Fruit fly (Drosophila melanogaster) whole organism, embryonic: ENCODE results near the gene CG5196.

ENCODE experiments used
- Antp ChIP-seq: fragments of 200-800 bp; sonication (Bioruptor generic); optimal IDR thresholded peaks from 3 replicates; lab custom pipeline; 2016; ENCODE audit warnings: missing biosample characterization, missing genetic modification characterization
- Awh ChIP-seq: fragments of 200-800 bp; sonication (Bioruptor generic); IDR thresholded peaks from 2 replicates; pipeline ENCODE4, ENCODE4 v1.3.6; 2022; ENCODE audit warnings: missing biosample characterization, missing genetic modification characterization
- Bteb2 ChIP-seq: fragments of 200-800 bp; sonication (Bioruptor generic); optimal IDR thresholded peaks from 2 replicates; lab custom pipeline; 2016; ENCODE audit warnings: missing biosample characterization, missing genetic modification characterization
- CG10209 ChIP-seq: fragments of 200-800 bp; sonication (Bioruptor generic); optimal IDR thresholded peaks from 3 replicates; lab custom pipeline; 2017; ENCODE audit warnings: missing biosample characterization, mild to moderate bottlenecking, missing genetic modification characterization, missing genetic modification reagents
- CG14710 ChIP-seq: fragments of 200-800 bp; sonication (Bioruptor generic); optimal IDR thresholded peaks from 3 replicates; lab custom pipeline; 2019; ENCODE audit warnings: missing biosample characterization, mild to moderate bottlenecking, missing genetic modification characterization, moderate library complexity
- CG15479 ChIP-seq: fragments of 200-800 bp; sonication (Bioruptor generic); optimal IDR thresholded peaks from 3 replicates; lab custom pipeline; 2019; ENCODE audit warnings: missing biosample characterization, mild to moderate bottlenecking, missing genetic modification characterization, moderate library complexity
- CG17568 ChIP-seq: fragments of 200-800 bp; sonication (Bioruptor generic); optimal IDR thresholded peaks from 2 replicates; lab custom pipeline; 2018; ENCODE audit warnings: missing biosample characterization, mild to moderate bottlenecking, missing genetic modification characterization, moderate library complexity
- CG18476 ChIP-seq: fragments of 200-800 bp; sonication (Bioruptor generic); optimal IDR thresholded peaks from 2 replicates; lab custom pipeline; 2016; ENCODE audit warnings: missing biosample characterization, mild to moderate bottlenecking, missing genetic modification characterization
- CG2875 ChIP-seq: fragments of 200-800 bp; sonication (Bioruptor generic); optimal IDR thresholded peaks from 2 replicates; lab custom pipeline; 2017; ENCODE audit warnings: missing biosample characterization, mild to moderate bottlenecking, missing genetic modification characterization, missing genetic modification reagents
- CG31441 ChIP-seq: fragments of 200-800 bp; sonication (Bioruptor generic); IDR thresholded peaks from 2 replicates; pipeline ENCODE4 v1.3.6; 2022; ENCODE audit warnings: missing biosample characterization, missing genetic modification characterization
- CG33557 ChIP-seq: fragments of 200-800 bp; sonication (Bioruptor generic); optimal IDR thresholded peaks from 2 replicates; lab custom pipeline; 2019; ENCODE audit warnings: missing biosample characterization, mild to moderate bottlenecking, missing genetic modification characterization, moderate library complexity
- CG5180 ChIP-seq: fragments of 200-800 bp; sonication (Bioruptor generic); optimal IDR thresholded peaks from 3 replicates; lab custom pipeline; 2017; ENCODE audit warnings: missing biosample characterization, missing genetic modification characterization, mild to moderate bottlenecking, moderate library complexity, missing genetic modification reagents
- CG7372 ChIP-seq: fragments of 200-800 bp; sonication (Bioruptor generic); IDR thresholded peaks from 2 replicates; pipeline ENCODE4 v1.3.6; 2022; ENCODE audit warnings: missing biosample characterization, missing genetic modification characterization
- CG7786 ChIP-seq: fragments of 200-800 bp; sonication (Bioruptor generic); optimal IDR thresholded peaks from 2 replicates; lab custom pipeline; 2016; ENCODE audit warnings: missing biosample characterization, missing genetic modification characterization
- CG8281 ChIP-seq: fragments of 200-800 bp; sonication (Bioruptor generic); optimal IDR thresholded peaks from 2 replicates; lab custom pipeline; 2018; ENCODE audit warnings: missing biosample characterization, mild to moderate bottlenecking, missing genetic modification characterization, moderate library complexity
- CG8359 ChIP-seq: fragments of 200-800 bp; sonication (Bioruptor generic); optimal IDR thresholded peaks from 2 replicates; lab custom pipeline; 2017; ENCODE audit warnings: missing biosample characterization, mild to moderate bottlenecking, missing genetic modification characterization, borderline replicate concordance
- D ChIP-seq, 2 experiments: fragments of 200-800 bp in 1 of 2; fragments of >200 bp in 1 of 2; sonication (Bioruptor generic) in 1 of 2; optimal IDR thresholded peaks; 2 replicates in 1 of 2; 3 replicates in 1 of 2; lab custom pipeline; 2017; ENCODE audit warnings: mild to moderate bottlenecking in 1 of 2, missing biosample characterization in 1 of 2, missing genetic modification characterization in 1 of 2, missing genetic modification reagents in 1 of 2
- D19B ChIP-seq: fragments of 200-800 bp; sonication (Bioruptor generic); optimal IDR thresholded peaks from 2 replicates; lab custom pipeline; 2017; ENCODE audit warnings: missing biosample characterization, mild to moderate bottlenecking, missing genetic modification characterization
- Dek ChIP-seq: fragments of 200-800 bp; sonication (Bioruptor generic); optimal IDR thresholded peaks from 3 replicates; lab custom pipeline; 2019; ENCODE audit warnings: missing biosample characterization, mild to moderate bottlenecking, missing genetic modification characterization, moderate library complexity
- Drgx ChIP-seq: fragments of 200-800 bp; sonication (Bioruptor generic); IDR thresholded peaks from 2 replicates; pipeline ENCODE4 v1.3.6; 2022; ENCODE audit warnings: missing biosample characterization, missing genetic modification characterization
- HLH3B ChIP-seq: fragments of 200-800 bp; sonication (Bioruptor generic); IDR thresholded peaks from 2 replicates; pipeline ENCODE4 v1.3.6; 2022; ENCODE audit warnings: missing biosample characterization, missing genetic modification characterization
- Hr39 ChIP-seq: fragments of >200 bp; optimal IDR thresholded peaks from 2 replicates; lab custom pipeline; 2017
- MBD-R2 ChIP-seq: fragments of 200-800 bp; sonication (Bioruptor generic); IDR thresholded peaks from 2 replicates; pipeline ENCODE4 v1.3.6; 2022; ENCODE audit warnings: missing biosample characterization, missing genetic modification characterization
- Mad ChIP-seq: fragments of 200-800 bp; sonication (Bioruptor generic); optimal IDR thresholded peaks from 2 replicates; lab custom pipeline; 2016; ENCODE audit warnings: missing biosample characterization, missing genetic modification characterization
- Spps ChIP-seq: fragments of 200-800 bp; sonication (Bioruptor generic); optimal IDR thresholded peaks from 2 replicates; lab custom pipeline; 2018; ENCODE audit warnings: missing biosample characterization, mild to moderate bottlenecking, missing genetic modification characterization
- cato ChIP-seq: fragments of 200-800 bp; sonication (Bioruptor generic); optimal IDR thresholded peaks from 2 replicates; lab custom pipeline; 2016; ENCODE audit warnings: missing biosample characterization, missing genetic modification characterization, borderline replicate concordance
- chn ChIP-seq: fragments of 200-800 bp; sonication (Bioruptor generic); optimal IDR thresholded peaks from 2 replicates; lab custom pipeline; 2016; ENCODE audit warnings: missing biosample characterization, missing genetic modification characterization
- cwo ChIP-seq: fragments of 200-800 bp; sonication (Bioruptor generic); optimal IDR thresholded peaks from 3 replicates; lab custom pipeline; 2017; ENCODE audit warnings: missing biosample characterization, missing genetic modification characterization, mild to moderate bottlenecking, moderate library complexity, missing genetic modification reagents
- disco-r ChIP-seq: fragments of 200-800 bp; sonication (Bioruptor generic); optimal IDR thresholded peaks from 2 replicates; lab custom pipeline; 2016; ENCODE audit warnings: missing biosample characterization, missing genetic modification characterization
- grau ChIP-seq: fragments of 200-800 bp; optimal IDR thresholded peaks from 3 replicates; lab custom pipeline; 2019; ENCODE audit warnings: missing biosample characterization, mild to moderate bottlenecking, missing genetic modification characterization, moderate library complexity
- maf-S ChIP-seq: fragments of 200-800 bp; sonication (Bioruptor generic); optimal IDR thresholded peaks from 2 replicates; lab custom pipeline; 2016; ENCODE audit warnings: missing biosample characterization, missing genetic modification characterization
- mam ChIP-seq: fragments of 200-800 bp; sonication (Bioruptor generic); optimal IDR thresholded peaks from 3 replicates; lab custom pipeline; 2016; ENCODE audit warnings: missing biosample characterization, missing genetic modification characterization
- mirr ChIP-seq: fragments of 200-800 bp; sonication (Bioruptor generic); optimal IDR thresholded peaks from 3 replicates; lab custom pipeline; 2018; ENCODE audit warnings: missing biosample characterization, mild to moderate bottlenecking, missing genetic modification characterization
- p53 ChIP-seq: fragments of 200-800 bp; sonication (Bioruptor generic); optimal IDR thresholded peaks from 2 replicates; lab custom pipeline; 2016; ENCODE audit warnings: missing biosample characterization, missing genetic modification characterization
- pros ChIP-seq: fragments of 200-800 bp; sonication (Bioruptor generic); optimal IDR thresholded peaks from 3 replicates; lab custom pipeline; 2019; ENCODE audit warnings: missing biosample characterization, mild to moderate bottlenecking, missing genetic modification characterization, moderate library complexity
- sc ChIP-seq, 3 experiments: fragments of >200 bp in 2 of 3; fragments of 200-800 bp in 1 of 3; sonication (Bioruptor generic) in 1 of 3; optimal IDR thresholded peaks; 2 replicates in 2 of 3; 3 replicates in 1 of 3; lab custom pipeline; 2017; ENCODE audit warnings: mild to moderate bottlenecking in 1 of 3, missing biosample characterization in 1 of 3, missing genetic modification characterization in 1 of 3, missing genetic modification reagents in 1 of 3
- sima ChIP-seq: fragments of 200-800 bp; sonication (Bioruptor generic); optimal IDR thresholded peaks from 2 replicates; lab custom pipeline; 2016; ENCODE audit warnings: missing biosample characterization, missing genetic modification characterization
- so ChIP-seq: fragments of 200-800 bp; sonication (Bioruptor generic); IDR thresholded peaks from 3 replicates; pipeline ENCODE4 v1.3.6; 2022; ENCODE audit warnings: missing biosample characterization, missing genetic modification characterization
- tap ChIP-seq: fragments of 200-800 bp; optimal IDR thresholded peaks from 3 replicates; lab custom pipeline; 2019; ENCODE audit warnings: missing biosample characterization, mild to moderate bottlenecking, missing genetic modification characterization, moderate library complexity
- ttk ChIP-seq: fragments of 200-800 bp; sonication (Bioruptor generic); IDR thresholded peaks from 2 replicates; pipeline ENCODE4 v2.1.2; 2022; ENCODE audit warnings: missing biosample characterization, missing genetic modification characterization
- zen ChIP-seq: fragments of 200-800 bp; sonication (Bioruptor generic); optimal IDR thresholded peaks from 3 replicates; lab custom pipeline; 2018; ENCODE audit warnings: missing biosample characterization, mild to moderate bottlenecking, missing genetic modification characterization, moderate library complexity

CG5196 gene

DNA sequence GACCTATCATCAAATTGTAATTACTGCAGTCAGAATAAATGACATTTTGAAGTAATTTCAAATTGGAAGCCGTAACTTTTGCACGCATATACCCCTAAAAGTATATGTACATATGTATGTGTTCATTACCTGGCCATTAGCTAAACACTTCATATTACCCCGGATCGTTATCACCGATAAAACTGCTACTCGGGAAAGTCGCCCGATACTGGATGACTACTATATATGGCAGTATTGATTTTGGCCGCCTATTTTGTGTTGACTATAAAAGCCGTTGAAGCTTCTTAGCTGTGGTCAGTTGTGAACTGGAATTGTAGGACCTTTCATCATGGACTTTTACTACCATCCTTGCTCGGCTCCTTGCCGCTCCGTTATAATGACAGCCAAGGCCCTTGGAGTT lies 28.4 kb upstream of the CG5196 start, which contains the start of gene GstD8:
Gene GstD8 (plus strand): TSS at position 301 of the 400 bp plus-strand sequence.
- no peak for TF ChIP-seq D19B
- TF ChIP-seq CG2875 (GFP tag; lab: Kevin White, UChicago), result no peak
- peak; percentile 56 for TF ChIP-seq zen (tag; lab: Kevin White, UChicago)

dm6 chr3R:12381130-12381700 lies 26.9 kb upstream of the CG5196 start:
- no peak for TF ChIP-seq Bteb2 (GFP tag; lab: Kevin White, UChicago)
- TF ChIP-seq MBD-R2 (GFP tag; lab: Robert Waterston, UW), result no peak
- TF ChIP-seq Drgx (GFP tag; lab: Robert Waterston, UW), result peak; percentile 55
- no peak for TF ChIP-seq CG7372 (GFP tag; lab: Robert Waterston, UW)
- no peak for TF ChIP-seq CG10209 (GFP tag; lab: Kevin White, UChicago)
- no peak for TF ChIP-seq cwo (GFP tag; lab: Kevin White, UChicago)
- no peak for TF ChIP-seq maf-S (GFP tag; lab: Kevin White, UChicago)
- TF ChIP-seq CG31441, result no peak
- TF ChIP-seq CG18476 (GFP tag; lab: Kevin White, UChicago), result peak; percentile 79
- no peak for TF ChIP-seq Antp (GFP tag; lab: Kevin White, UChicago)

- TF ChIP-seq Hr39 (lab: Kevin White, UChicago) (no peak), disco-r (GFP tag; lab: Kevin White, UChicago) (no peak), CG33557 (GFP tag; lab: Kevin White, UChicago) (no peak), ttk (no peak), so (GFP tag; lab: Robert Waterston, UW) (no peak), pros (GFP tag; lab: Kevin White, UChicago) (peak; percentile 12), zen (tag; lab: Kevin White, UChicago) (peak; percentile 98), cato (GFP tag; lab: Kevin White, UChicago) (no peak), chn (GFP tag; lab: Kevin White, UChicago) (no peak), p53 (GFP tag; lab: Kevin White, UChicago) (no peak), mirr (GFP tag; lab: Kevin White, UChicago) (no peak), CG7786 (GFP tag; lab: Kevin White, UChicago) (no peak), CG5180 (GFP tag; lab: Kevin White, UChicago) (no peak), tap (tag; lab: Kevin White, UChicago) (no peak), grau (no peak), D (optimal IDR thresholded peaks at IDR 0.05; lab: Kevin White, UChicago) (peak; percentile 55), D (GFP tag; optimal IDR thresholded peaks at IDR 0.05; lab: Kevin White, UChicago) (no peak), CG8359 (GFP tag; lab: Kevin White, UChicago) (no peak), CG15479 (peak; percentile 20), Mad (GFP tag; lab: Kevin White, UChicago) (no peak), mam (GFP tag; lab: Kevin White, UChicago) (no peak)
- TF ChIP-seq, all 482 proteins: peak for 4
Observed at dm6 chr3R:12382563-12382962, 25.6 kb upstream of the CG5196 start, which contains the start of gene CG10035. TSS of gene CG10035 (minus strand) at chr3R:12382691.

- TF ChIP-seq sima (GFP tag; lab: Kevin White, UChicago), result no peak
- no peak for TF ChIP-seq sc (optimal IDR thresholded peaks at IDR 0.05; lab: Kevin White, UChicago)
- TF ChIP-seq sc (GFP tag; optimal IDR thresholded peaks at IDR 0.05; lab: Kevin White, UChicago), result no peak
- TF ChIP-seq CG14710, result no peak
- no peak for TF ChIP-seq Dek
- no peak for TF ChIP-seq Awh (GFP tag; lab: Robert Waterston, UW)
- no peak for TF ChIP-seq HLH3B (GFP tag; lab: Robert Waterston, UW)
- TF ChIP-seq CG8281 (tag; lab: Kevin White, UChicago), result no peak
- TF ChIP-seq Spps (tag; lab: Kevin White, UChicago), result no peak
- no peak for TF ChIP-seq CG17568 (GFP tag; lab: Kevin White, UChicago)
Observed at dm6 chr3R:12383036-12383435, 25.1 kb upstream of the CG5196 start, which contains the start of gene GstD11. TSS of gene GstD11 (plus strand) at chr3R:12383336.
